Fruit fly (Drosophila melanogaster) whole organism: ENCODE results near the gene JMJD5.

ENCODE experiments used
- Dll ChIP-seq: fragments of >200 bp; optimal IDR thresholded peaks from 2 replicates; lab custom pipeline; 2017
- psq ChIP-seq: fragments of >200 bp; optimal IDR thresholded peaks from 2 replicates; lab custom pipeline; 2017
- usp ChIP-seq: fragments of >200 bp; optimal IDR thresholded peaks from 2 replicates; lab custom pipeline; 2017; ENCODE audit warnings: missing biosample characterization, missing genetic modification characterization, mixed read lengths

- TF ChIP-seq usp (GFP tag; lab: Kevin White, UChicago) (no peak), psq (lab: Kevin White, UChicago) (no peak), Dll (no peak)
These were observed 16.7 kb downstream of the JMJD5 start for dm6 chr3L:824444-824843.
